Worm (Caenorhabditis elegans) whole organism, L2 larva: Measurements from ENCODE around the gene F40A3.1.

ENCODE experiments used
- F13H6.1 ChIP-seq: sonication (generic microtip); optimal IDR thresholded peaks from 2 replicates; lab custom pipeline; 2016; ENCODE audit warnings: missing genetic modification characterization, missing compliant biosample characterization
- Y55F3AM.14 ChIP-seq: fragments of 200-800 bp; sonication (Bioruptor generic); optimal IDR thresholded peaks from 2 replicates; lab custom pipeline; 2018; ENCODE audit warnings: mild to moderate bottlenecking, missing genetic modification characterization, missing compliant biosample characterization
- alr-1 ChIP-seq: fragments of 150-350 bp; optimal IDR thresholded peaks from 2 replicates; lab custom pipeline; 2014; ENCODE audit warnings: missing biosample characterization, missing genetic modification characterization
- aly-2 ChIP-seq: fragments of 150-350 bp; optimal IDR thresholded peaks from 2 replicates; lab custom pipeline; 2014; ENCODE audit warnings: missing biosample characterization, missing genetic modification characterization
- ama-1 ChIP-seq: fragments of 150-350 bp; optimal IDR thresholded peaks from 2 replicates; lab custom pipeline; 2018; ENCODE audit warnings: inconsistent platforms
- blmp-1 ChIP-seq: sonication (generic microtip); optimal IDR thresholded peaks from 2 replicates; lab custom pipeline; 2017; ENCODE audit warnings: missing genetic modification characterization, mild to moderate bottlenecking, missing compliant biosample characterization, antibody characterized with exemption, moderate library complexity; ENCODE audit not compliant: insufficient read depth
- ceh-82 ChIP-seq: fragments of 150-350 bp; optimal IDR thresholded peaks from 2 replicates; lab custom pipeline; 2014; ENCODE audit warnings: missing biosample characterization, missing genetic modification characterization
- crh-2 ChIP-seq: sonication (generic microtip); optimal IDR thresholded peaks from 2 replicates; lab custom pipeline; 2017; ENCODE audit warnings: missing biosample characterization, missing genetic modification characterization
- dmd-4 ChIP-seq: sonication (generic microtip); optimal IDR thresholded peaks from 2 replicates; lab custom pipeline; 2017; ENCODE audit warnings: missing biosample characterization, missing genetic modification characterization
- elt-1 ChIP-seq: fragments of 150-350 bp; optimal IDR thresholded peaks from 2 replicates; lab custom pipeline; 2014; ENCODE audit warnings: missing biosample characterization, missing genetic modification characterization
- fos-1 ChIP-seq: fragments of 150-350 bp; optimal IDR thresholded peaks from 2 replicates; lab custom pipeline; 2014; ENCODE audit warnings: missing biosample characterization, missing genetic modification characterization
- lin-11 ChIP-seq: fragments of 150-350 bp; sonication (generic microtip); optimal IDR thresholded peaks from 2 replicates; lab custom pipeline; 2014; ENCODE audit warnings: missing biosample characterization, missing genetic modification characterization, inconsistent platforms, mixed read lengths
- lin-13 ChIP-seq: fragments of 150-350 bp; optimal IDR thresholded peaks from 2 replicates; lab custom pipeline; 2014; ENCODE audit warnings: missing biosample characterization, missing genetic modification reagents, missing genetic modification characterization
- lsy-2 ChIP-seq, 2 experiments: fragments of 150-350 bp in 1 of 2; sonication (generic microtip) in 1 of 2; optimal IDR thresholded peaks; 2 replicates each; lab custom pipeline; 2014 to 2017; ENCODE audit warnings: missing biosample characterization in 2 of 2, missing genetic modification characterization in 2 of 2
- mbf-1 ChIP-seq: sonication (generic microtip); optimal IDR thresholded peaks from 2 replicates; lab custom pipeline; 2017; ENCODE audit warnings: missing biosample characterization, missing genetic modification characterization
- nhr-10 ChIP-seq: sonication (generic microtip); optimal IDR thresholded peaks from 2 replicates; lab custom pipeline; 2017; ENCODE audit warnings: missing biosample characterization, missing genetic modification characterization
- nhr-11 ChIP-seq: fragments of 150-350 bp; optimal IDR thresholded peaks from 2 replicates; lab custom pipeline; 2014; ENCODE audit warnings: missing biosample characterization, missing genetic modification characterization
- nhr-12 ChIP-seq: fragments of 150-350 bp; optimal IDR thresholded peaks from 2 replicates; lab custom pipeline; 2014; ENCODE audit warnings: missing biosample characterization, missing genetic modification characterization
- nhr-129 ChIP-seq: fragments of 150-350 bp; optimal IDR thresholded peaks from 2 replicates; lab custom pipeline; 2014; ENCODE audit warnings: missing biosample characterization, missing genetic modification characterization
- nhr-21 ChIP-seq: fragments of 150-350 bp; optimal IDR thresholded peaks from 2 replicates; lab custom pipeline; 2014; ENCODE audit warnings: missing biosample characterization, missing genetic modification characterization
- nhr-25 ChIP-seq: fragments of 150-350 bp; sonication (generic microtip); optimal IDR thresholded peaks from 3 replicates; lab custom pipeline; 2014; ENCODE audit warnings: missing biosample characterization, missing genetic modification characterization
- nhr-6 ChIP-seq: fragments of 150-350 bp; optimal IDR thresholded peaks from 2 replicates; lab custom pipeline; 2014; ENCODE audit warnings: missing biosample characterization, missing genetic modification characterization
- nhr-77 ChIP-seq: fragments of 150-350 bp; optimal IDR thresholded peaks from 2 replicates; lab custom pipeline; 2014; ENCODE audit warnings: missing biosample characterization, missing genetic modification characterization
- skn-1 ChIP-seq: sonication (generic microtip); optimal IDR thresholded peaks from 2 replicates; lab custom pipeline; 2017; ENCODE audit warnings: missing biosample characterization, missing genetic modification characterization
- sma-3 ChIP-seq: sonication (generic microtip); optimal IDR thresholded peaks from 2 replicates; lab custom pipeline; 2016; ENCODE audit warnings: missing genetic modification reagents, missing genetic modification characterization, missing compliant biosample characterization
- snpc-4 ChIP-seq: fragments of 150-350 bp; optimal IDR thresholded peaks from 2 replicates; lab custom pipeline; 2014; ENCODE audit warnings: missing biosample characterization, missing genetic modification characterization
- unc-39 ChIP-seq: fragments of 150-350 bp; optimal IDR thresholded peaks from 2 replicates; lab custom pipeline; 2014; ENCODE audit warnings: missing biosample characterization, missing genetic modification characterization
- unc-62 ChIP-seq: fragments of 150-350 bp; optimal IDR thresholded peaks from 2 replicates; lab custom pipeline; 2014; ENCODE audit warnings: missing biosample characterization, missing genetic modification reagents, missing genetic modification characterization

F40A3.1 gene

ce11 chrV:7937152-7937551 lies 45.8 kb downstream of the F40A3.1 start, which contains the start of gene srsx-3:
srsx-3 (minus strand) TSS chrV:7937252.
- TF ChIP-seq nhr-12 (tag; lab: Kevin White, UChicago) (no peak), crh-2 (tag; lab: Kevin White, UChicago) (no peak), nhr-6 (tag; lab: Kevin White, UChicago) (no peak), lin-13 (no peak), unc-39 (tag; lab: Kevin White, UChicago) (no peak), nhr-77 (no peak), lsy-2 (tag; optimal IDR thresholded peaks at IDR 0.05; lab: Kevin White, UChicago) (no peak), skn-1 (tag; lab: Kevin White, UChicago) (no peak), aly-2 (tag; lab: Kevin White, UChicago) (no peak), Y55F3AM.14 (GFP tag; lab: Kevin White, UChicago) (no peak), F13H6.1 (tag; lab: Kevin White, UChicago) (no peak), snpc-4 (tag; lab: Kevin White, UChicago) (no peak), nhr-11 (no peak), ama-1 (lab: Kevin White, UChicago) (no peak), lin-11 (tag; lab: Kevin White, UChicago) (no peak), fos-1 (tag; lab: Kevin White, UChicago) (no peak), unc-62 (GFP tag; lab: Kevin White, UChicago) (no peak), blmp-1 (tag; lab: Kevin White, UChicago) (no peak)

ce11 chrV:7940299-7940698 lies 49.0 kb downstream of the F40A3.1 start, which contains the start of gene srt-53:
srt-53 (minus strand) TSS chrV:7940399.
- TF ChIP-seq lin-13 (no peak), nhr-6 (tag; lab: Kevin White, UChicago) (no peak), unc-39 (tag; lab: Kevin White, UChicago) (no peak), mbf-1 (no peak), blmp-1 (tag; lab: Kevin White, UChicago) (no peak), nhr-77 (no peak), nhr-25 (tag; lab: Kevin White, UChicago) (no peak), elt-1 (tag; lab: Kevin White, UChicago) (no peak), Y55F3AM.14 (GFP tag; lab: Kevin White, UChicago) (no peak), F13H6.1 (tag; lab: Kevin White, UChicago) (no peak), nhr-10 (tag; lab: Kevin White, UChicago) (no peak), crh-2 (tag; lab: Kevin White, UChicago) (no peak), snpc-4 (tag; lab: Kevin White, UChicago) (no peak), nhr-129 (no peak), nhr-21 (no peak)

ce11 chrV:7943568-7943967 lies 52.2 kb downstream of the F40A3.1 start, which contains the start of gene Y97E10B.1:
Y97E10B.1 (plus strand) TSS chrV:7943868.
- TF ChIP-seq dmd-4 = no peak
- TF ChIP-seq unc-62 (GFP tag; lab: Kevin White, UChicago) = no peak
- TF ChIP-seq alr-1 = no peak
- TF ChIP-seq ceh-82 (tag; lab: Kevin White, UChicago) = no peak
- no peak for TF ChIP-seq sma-3
